Worm (Caenorhabditis elegans) whole organism, mixed stage, embryonic: Measurements from ENCODE around the gene chst-1.

ENCODE experiments used
- bed-3 ChIP-seq: fragments of 200-800 bp; sonication (Bioruptor generic); optimal IDR thresholded peaks from 3 replicates; lab custom pipeline; 2018; ENCODE audit warnings: mild to moderate bottlenecking, missing genetic modification characterization, moderate library complexity, missing compliant biosample characterization
- ceh-39 ChIP-seq: fragments of 150-350 bp; optimal IDR thresholded peaks from 2 replicates; lab custom pipeline; 2014; ENCODE audit warnings: missing biosample characterization, missing genetic modification characterization
- cnd-1 ChIP-seq: fragments of 200-800 bp; sonication (Bioruptor generic); optimal IDR thresholded peaks from 2 replicates; lab custom pipeline; 2018; ENCODE audit warnings: mild to moderate bottlenecking, missing genetic modification characterization, missing compliant biosample characterization
- drap-1 ChIP-seq: fragments of 200-800 bp; sonication (Bioruptor generic); optimal IDR thresholded peaks from 3 replicates; lab custom pipeline; 2018; ENCODE audit warnings: mild to moderate bottlenecking, missing genetic modification characterization, missing compliant biosample characterization
- elt-1 ChIP-seq: sonication (generic microtip); optimal IDR thresholded peaks from 2 replicates; lab custom pipeline; 2017; ENCODE audit warnings: missing genetic modification characterization, mild to moderate bottlenecking, missing compliant biosample characterization, antibody characterized with exemption, moderate library complexity, borderline replicate concordance; ENCODE audit not compliant: insufficient read depth
- elt-3 ChIP-seq: fragments of 150-350 bp; optimal IDR thresholded peaks from 2 replicates; lab custom pipeline; 2014; ENCODE audit warnings: missing biosample characterization, missing genetic modification characterization
- lin-13 ChIP-seq: fragments of 150-350 bp; optimal IDR thresholded peaks from 2 replicates; lab custom pipeline; 2014; ENCODE audit warnings: missing biosample characterization, missing genetic modification characterization
- lsy-2 ChIP-seq: fragments of 150-350 bp; optimal IDR thresholded peaks from 2 replicates; lab custom pipeline; 2014; ENCODE audit warnings: missing biosample characterization, missing genetic modification characterization
- nhr-12 ChIP-seq: fragments of 150-350 bp; optimal IDR thresholded peaks from 2 replicates; lab custom pipeline; 2014; ENCODE audit warnings: missing biosample characterization, missing genetic modification characterization
- nhr-237 ChIP-seq: fragments of 150-350 bp; optimal IDR thresholded peaks from 2 replicates; lab custom pipeline; 2014; ENCODE audit warnings: missing biosample characterization, missing genetic modification characterization
- unc-62 ChIP-seq: fragments of 150-350 bp; optimal IDR thresholded peaks from 2 replicates; lab custom pipeline; 2014; ENCODE audit warnings: missing biosample characterization, missing genetic modification reagents, missing genetic modification characterization
- ztf-11 ChIP-seq: fragments of 150-350 bp; optimal IDR thresholded peaks from 2 replicates; lab custom pipeline; 2014; ENCODE audit warnings: missing biosample characterization, missing genetic modification characterization

DNA sequence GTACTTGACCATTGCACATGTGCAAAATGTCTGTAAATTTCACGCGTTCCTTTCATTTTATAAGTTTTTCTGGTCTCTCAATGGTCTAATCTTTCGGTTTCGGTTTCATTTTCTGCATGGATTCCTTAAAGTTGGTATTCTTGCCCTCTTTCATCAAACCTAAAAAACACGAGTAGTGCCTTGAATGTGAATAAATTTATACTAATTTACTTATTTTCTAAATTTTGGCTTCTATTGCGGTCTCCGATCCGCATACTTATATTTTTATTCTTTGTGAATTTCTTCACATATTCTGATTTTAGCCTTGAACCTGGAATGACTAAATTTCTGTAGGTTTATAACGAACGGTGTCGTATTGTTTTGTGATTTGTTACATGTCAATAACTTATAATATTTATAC is 40.8 kb downstream of the chst-1 start, which contains the start of gene pdha-1:
- no peak for TF ChIP-seq unc-62 (GFP tag; lab: Kevin White, UChicago)
- no peak for TF ChIP-seq nhr-237 (tag; lab: Kevin White, UChicago)
- no peak for TF ChIP-seq lin-13 (tag; lab: Kevin White, UChicago)
- no peak for TF ChIP-seq lsy-2
- no peak for TF ChIP-seq ztf-11
- no peak for TF ChIP-seq elt-1
- TF ChIP-seq elt-3 (tag; lab: Kevin White, UChicago): no peak
- TF ChIP-seq nhr-12: no peak
- no peak for TF ChIP-seq drap-1 (GFP tag; lab: Kevin White, UChicago)
- no peak for TF ChIP-seq bed-3
- no peak for TF ChIP-seq cnd-1 (tag; lab: Kevin White, UChicago)
- no peak for TF ChIP-seq ceh-39 (tag; lab: Kevin White, UChicago)
